Fruit fly (Drosophila melanogaster): ENCODE measurements around the gene Rph.

Rph gene

dm6 chrX:10744773-10745589 is 12.5 kb downstream of the Rph start, which contains the start of gene stx (continued):
- TF ChIP-seq ac (GFP tag; optimal IDR thresholded peaks at IDR 0.05) (no peak), Oaz (GFP tag; IDR thresholded peaks at IDR 0.05) (no peak), CG16813 (GFP tag; IDR thresholded peaks at IDR 0.05; ENCODE audit: partially characterized antibody) (peak; percentile 99), jumu (GFP tag; optimal IDR thresholded peaks at IDR 0.05) (no peak), cg (GFP tag; optimal IDR thresholded peaks at IDR 0.05) (no peak), Rx (GFP tag; IDR thresholded peaks at IDR 0.05) (peak; percentile 17; the same call in 1 of the 2 replicates), CG3995 (GFP tag; optimal IDR thresholded peaks at IDR 0.05) (peak; percentile 98), pho (GFP tag; optimal IDR thresholded peaks at IDR 0.05) (no peak), CG17912 (GFP tag; optimal IDR thresholded peaks at IDR 0.05) (peak; percentile 24), Taf1 (GFP tag; IDR thresholded peaks at IDR 0.05) (peak; percentile 8; the same call in 1 of the 2 replicates), B-H2 (GFP tag; optimal IDR thresholded peaks at IDR 0.05) (no peak), CG31365 (tag; optimal IDR thresholded peaks at IDR 0.05) (peak; percentile 10), Bteb2 (GFP tag; optimal IDR thresholded peaks at IDR 0.05) (no peak), tup (GFP tag; optimal IDR thresholded peaks at IDR 0.05) (no peak), sc (optimal IDR thresholded peaks at IDR 0.05) (no peak), sc (GFP tag; optimal IDR thresholded peaks at IDR 0.05) (no peak), ato (GFP tag; IDR thresholded peaks at IDR 0.05; ENCODE audit: partially characterized antibody) (peak; percentile 90), CG11093 (GFP tag; IDR thresholded peaks at IDR 0.05) (no peak), CG8388 (GFP tag; optimal IDR thresholded peaks at IDR 0.05) (no peak), pan (optimal IDR thresholded peaks at IDR 0.05) (no peak), pan (GFP tag; optimal IDR thresholded peaks at IDR 0.05 in 1 of 2, IDR thresholded peaks at IDR 0.05 in 1 of 2) (peak in 1 of 2 experiments; percentile 44), CG6272 (GFP tag; IDR thresholded peaks at IDR 0.05) (no peak), Dip2 (GFP tag; IDR thresholded peaks at IDR 0.05) (no peak), CG18764 (GFP tag; optimal IDR thresholded peaks at IDR 0.05) (no peak), otp (GFP tag; IDR thresholded peaks at IDR 0.05) (peak; percentile 48; the same call in 1 of the 3 replicates), fd3F (GFP tag; optimal IDR thresholded peaks at IDR 0.05) (no peak), NFAT (GFP tag; IDR thresholded peaks at IDR 0.05) (peak; percentile 78), CG11504 (tag; optimal IDR thresholded peaks at IDR 0.05) (peak; percentile 1), CG17612 (GFP tag; IDR thresholded peaks at IDR 0.05) (0 out of 2 replicates have a peak, but pooled peaks have one; percentile 32), CG1792 (GFP tag; optimal IDR thresholded peaks at IDR 0.05) (peak; percentile 30), Hr78 (GFP tag; optimal IDR thresholded peaks at IDR 0.05) (peak in 1 of 2 experiments; percentile 50), CG32767 (GFP tag; IDR thresholded peaks at IDR 0.05) (0 out of 2 replicates have a peak, but pooled peaks have one; percentile 35), ind (GFP tag; optimal IDR thresholded peaks at IDR 0.05) (no peak), tio (GFP tag; optimal IDR thresholded peaks at IDR 0.05) (no peak), odd (GFP tag; optimal IDR thresholded peaks at IDR 0.05) (peak; percentile 12), sisA (GFP tag; IDR thresholded peaks at IDR 0.05) (no peak), ewg (GFP tag; optimal IDR thresholded peaks at IDR 0.05) (no peak), twi (tag; optimal IDR thresholded peaks at IDR 0.05) (no peak), HmgZ (tag; optimal IDR thresholded peaks at IDR 0.05) (no peak), Hmx (GFP tag; optimal IDR thresholded peaks at IDR 0.05) (no peak), CG10366 (GFP tag; IDR thresholded peaks at IDR 0.05) (no peak), CG3163 (GFP tag; optimal IDR thresholded peaks at IDR 0.05) (no peak), CG31224 (GFP tag; IDR thresholded peaks at IDR 0.05) (0 out of 2 replicates have a peak, but pooled peaks have one; percentile 16), Trl (optimal IDR thresholded peaks at IDR 0.05) (no peak), Trl (GFP tag; optimal IDR thresholded peaks at IDR 0.05) (peak; percentile 11), cas (GFP tag; IDR thresholded peaks at IDR 0.05) (0 out of 2 replicates have a peak, but pooled peaks have one; percentile 21), crc (GFP tag; optimal IDR thresholded peaks at IDR 0.05) (no peak), NfI (GFP tag; optimal IDR thresholded peaks at IDR 0.05) (peak; percentile 3), Lim3 (GFP tag; IDR thresholded peaks at IDR 0.05) (no peak), D19A (tag; optimal IDR thresholded peaks at IDR 0.05) (no peak)

Measured in whole organism, embryonic.